In the genomic region with DNA sequence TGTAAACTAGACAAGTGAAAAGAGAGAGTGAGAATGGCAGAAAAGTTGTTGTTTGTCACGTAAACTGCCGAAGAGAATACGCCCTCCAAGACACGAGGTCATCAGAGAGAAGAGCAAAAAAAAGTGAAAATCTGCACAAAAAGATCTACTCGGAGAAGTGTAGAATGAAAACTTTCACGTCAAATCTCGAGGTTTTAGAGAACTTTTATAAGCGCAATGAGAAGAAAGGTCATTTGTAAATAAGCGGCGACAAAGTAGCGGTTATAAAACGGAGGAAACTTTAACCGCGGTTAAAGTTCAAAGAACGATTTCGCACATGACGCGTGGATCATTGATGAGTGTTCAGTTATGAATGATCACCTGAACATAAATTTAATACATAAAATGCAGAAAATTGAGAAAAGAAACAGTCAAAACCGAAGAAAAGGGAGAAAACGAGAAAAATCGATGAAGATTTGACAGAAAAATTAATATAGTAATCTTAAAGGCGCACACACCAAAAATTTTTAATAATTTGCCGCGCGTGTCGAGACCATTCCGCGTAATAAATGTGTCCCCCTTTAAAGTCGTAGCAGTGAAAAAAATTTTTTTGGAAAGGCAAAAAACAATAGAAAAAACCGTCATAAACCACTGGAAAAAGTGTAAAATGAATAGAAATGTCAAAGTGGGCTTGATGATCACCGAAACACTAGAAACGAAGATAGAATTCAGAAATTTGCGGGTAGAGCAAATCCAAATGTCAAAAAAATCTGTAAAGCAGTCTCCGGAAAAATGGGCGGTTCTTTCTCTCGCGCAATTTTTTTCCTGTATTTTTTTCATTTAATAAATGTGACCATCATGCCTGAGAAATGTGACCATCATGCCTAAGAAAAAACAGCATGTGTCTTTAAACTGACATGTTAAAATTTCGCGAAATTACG, we compare ENCODE assay signal across 3 worm cellular contexts.
A peak's percentile ranks its signal among the peaks of the same experiment; 100 is the strongest.
TF ChIP-seq lines count a peak whose summit lies in the region.

No protein-coding gene starts in this region.

TF ChIP-seq in whole organism, L1 larva, 84 proteins besides CTCF, POLR2A, EP300 and RAD21 (continued from another document and continues in another):
- TF ChIP-seq lin-15B (tag; optimal IDR thresholded peaks at IDR 0.05; lab: Kevin White, UChicago) (no peak), unc-62 (GFP tag; optimal IDR thresholded peaks at IDR 0.05; lab: Kevin White, UChicago) (no peak), fkh-4 (tag; optimal IDR thresholded peaks at IDR 0.05; lab: Kevin White, UChicago; ENCODE audit: borderline replicate concordance) (no peak), skn-1 (tag; optimal IDR thresholded peaks at IDR 0.05; lab: Kevin White, UChicago) (no peak), efl-1 (optimal IDR thresholded peaks at IDR 0.05; lab: Kevin White, UChicago) (no peak), efl-1 (GFP tag; optimal IDR thresholded peaks at IDR 0.05 in 1 of 2; lab: Kevin White, UChicago) (peak in 1 of 2 experiments; percentile 86), lin-35 (GFP tag; optimal IDR thresholded peaks at IDR 0.05; lab: Kevin White, UChicago) (peak; percentile 22 to 29), ztf-11 (tag; optimal IDR thresholded peaks at IDR 0.05; lab: Kevin White, UChicago) (no peak), aly-2 (tag; optimal IDR thresholded peaks at IDR 0.05; lab: Kevin White, UChicago) (no peak), mab-9 (GFP tag; IDR thresholded peaks at IDR 0.05; lab: Robert Waterston, UW) (no peak), unc-98 (GFP tag; IDR thresholded peaks at IDR 0.05; lab: Robert Waterston, UW) (no peak), vab-15 (tag; optimal IDR thresholded peaks at IDR 0.05; lab: Kevin White, UChicago) (no peak), Y116A8C.19 (tag; optimal IDR thresholded peaks at IDR 0.05; lab: Kevin White, UChicago; ENCODE audit: borderline replicate concordance) (no peak), fkh-8 (tag; optimal IDR thresholded peaks at IDR 0.05; lab: Kevin White, UChicago) (no peak), nhr-71 (tag; optimal IDR thresholded peaks at IDR 0.05; lab: Kevin White, UChicago) (peak; percentile 73), ama-1 (optimal IDR thresholded peaks at IDR 0.05; lab: Kevin White, UChicago) (peak; percentile 31), ets-5 (GFP tag; IDR thresholded peaks at IDR 0.05; lab: Robert Waterston, UW) (no peak), ztf-4 (tag; optimal IDR thresholded peaks at IDR 0.05; lab: Kevin White, UChicago) (peak; percentile 51), nhr-76 (tag; optimal IDR thresholded peaks at IDR 0.05; lab: Kevin White, UChicago) (no peak), elt-2 (tag; optimal IDR thresholded peaks at IDR 0.05; lab: Kevin White, UChicago) (no peak), snpc-4 (tag; optimal IDR thresholded peaks at IDR 0.05; lab: Kevin White, UChicago) (no peak), ceh-88 (GFP tag; IDR thresholded peaks at IDR 0.05; lab: Robert Waterston, UW) (no peak), lin-14 (GFP tag; optimal IDR thresholded peaks at IDR 0.05; lab: Kevin White, UChicago) (peak; percentile 84), nhr-12 (tag; optimal IDR thresholded peaks at IDR 0.05; lab: Kevin White, UChicago) (no peak), snu-23 (GFP tag; optimal IDR thresholded peaks at IDR 0.05; lab: Kevin White, UChicago) (peak; percentile 61), sup-37 (GFP tag; optimal IDR thresholded peaks at IDR 0.05; lab: Kevin White, UChicago) (no peak), egl-13 (tag; optimal IDR thresholded peaks at IDR 0.05; lab: Kevin White, UChicago) (no peak), lir-3 (tag; optimal IDR thresholded peaks at IDR 0.05; lab: Kevin White, UChicago; ENCODE audit: poor library complexity) (peak; percentile 5), nhr-11 (tag; optimal IDR thresholded peaks at IDR 0.05; lab: Kevin White, UChicago) (no peak), grh-1 (GFP tag; IDR thresholded peaks at IDR 0.05; lab: Robert Waterston, UW) (no peak), mep-1 (tag; optimal IDR thresholded peaks at IDR 0.05; lab: Kevin White, UChicago) (peak; percentile 57), dpl-1 (GFP tag; optimal IDR thresholded peaks at IDR 0.05; lab: Kevin White, UChicago) (no peak), ces-1 (GFP tag; optimal IDR thresholded peaks at IDR 0.05; lab: Kevin White, UChicago) (no peak), mef-2 (tag; optimal IDR thresholded peaks at IDR 0.05; lab: Kevin White, UChicago) (no peak), hlh-4 (tag; optimal IDR thresholded peaks at IDR 0.05; lab: Kevin White, UChicago) (no peak), egl-27 (tag; optimal IDR thresholded peaks at IDR 0.05; lab: Kevin White, UChicago) (no peak), zip-4 (GFP tag; optimal IDR thresholded peaks at IDR 0.05; lab: Kevin White, UChicago) (no peak), ceh-90 (tag; optimal IDR thresholded peaks at IDR 0.05; lab: Kevin White, UChicago) (no peak), efl-3 (GFP tag; optimal IDR thresholded peaks at IDR 0.05; lab: Kevin White, UChicago) (no peak), elt-3 (tag; optimal IDR thresholded peaks at IDR 0.05; lab: Kevin White, UChicago) (peak in 2 of 6 experiments; percentile 55 to 72), tbx-2 (tag; optimal IDR thresholded peaks at IDR 0.05; lab: Kevin White, UChicago) (peak; percentile 27)

TF ChIP-seq in whole organism, L2 larva, 48 proteins besides CTCF, POLR2A, EP300 and RAD21 (continued from another document):
- TF ChIP-seq nhr-77 (tag; optimal IDR thresholded peaks at IDR 0.05; lab: Kevin White, UChicago) (no peak), ztf-11 (tag; optimal IDR thresholded peaks at IDR 0.05; lab: Kevin White, UChicago) (no peak), lin-11 (tag; optimal IDR thresholded peaks at IDR 0.05; lab: Kevin White, UChicago) (no peak), lin-39 (tag; optimal IDR thresholded peaks at IDR 0.05; lab: Kevin White, UChicago) (no peak), crh-2 (tag; optimal IDR thresholded peaks at IDR 0.05; lab: Kevin White, UChicago) (peak; percentile 81), nhr-237 (tag; optimal IDR thresholded peaks at IDR 0.05; lab: Kevin White, UChicago) (no peak), unc-62 (GFP tag; optimal IDR thresholded peaks at IDR 0.05; lab: Kevin White, UChicago) (no peak), nhr-12 (tag; optimal IDR thresholded peaks at IDR 0.05; lab: Kevin White, UChicago) (no peak), unc-55 (GFP tag; optimal IDR thresholded peaks at IDR 0.05; lab: Kevin White, UChicago) (no peak)
TF ChIP-seq in whole organism, L2 larva: peak in this region for 16.

TF ChIP-seq in whole organism, young adult, 124 proteins besides CTCF, POLR2A, EP300 and RAD21 (continued from another document):
- TF ChIP-seq F57A8.1 (GFP tag; optimal IDR thresholded peaks at IDR 0.05; lab: Kevin White, UChicago): no peak
- no peak for TF ChIP-seq tbx-9 (tag; optimal IDR thresholded peaks at IDR 0.05; lab: Kevin White, UChicago; ENCODE audit: borderline replicate concordance)
- TF ChIP-seq aptf-2 (GFP tag; conservative IDR thresholded peaks at IDR 0.05; lab: Robert Waterston, UW): no peak
- no peak for TF ChIP-seq sptf-2 (GFP tag; optimal IDR thresholded peaks at IDR 0.05; lab: Kevin White, UChicago)
- no peak for TF ChIP-seq lsy-27 (tag; optimal IDR thresholded peaks at IDR 0.05; lab: Kevin White, UChicago; ENCODE audit: borderline replicate concordance, insufficient read depth)
- TF ChIP-seq cebp-1 (GFP tag; IDR thresholded peaks at IDR 0.05; lab: Robert Waterston, UW): no peak
- no peak for TF ChIP-seq cebp-1 (tag; optimal IDR thresholded peaks at IDR 0.05; lab: Kevin White, UChicago)
- TF ChIP-seq atf-7 (tag; optimal IDR thresholded peaks at IDR 0.05; lab: Kevin White, UChicago): no peak
- TF ChIP-seq lag-1 (GFP tag; IDR thresholded peaks at IDR 0.05; lab: Robert Waterston, UW): no peak
- TF ChIP-seq madf-3 (GFP tag; IDR thresholded peaks at IDR 0.05; lab: Robert Waterston, UW): no peak
- no peak for TF ChIP-seq zfh-2 (GFP tag; conservative IDR thresholded peaks at IDR 0.05; lab: Robert Waterston, UW)
- TF ChIP-seq tbp1 (GFP tag; optimal IDR thresholded peaks at IDR 0.05; lab: Kevin White, UChicago): no peak
- TF ChIP-seq akir-1 (GFP tag; optimal IDR thresholded peaks at IDR 0.05; lab: Kevin White, UChicago): no peak
- TF ChIP-seq F37B4.10 (GFP tag; IDR thresholded peaks at IDR 0.05; lab: Robert Waterston, UW): no peak
- no peak for TF ChIP-seq ztf-6 (GFP tag; IDR thresholded peaks at IDR 0.05; lab: Robert Waterston, UW)
- no peak for TF ChIP-seq Y95B8A.8 (GFP tag; IDR thresholded peaks at IDR 0.05; lab: Robert Waterston, UW)
- peak; percentile 1 for TF ChIP-seq ztf-26 (tag; optimal IDR thresholded peaks at IDR 0.05; lab: Kevin White, UChicago)
- no peak for TF ChIP-seq nhr-27 (tag; optimal IDR thresholded peaks at IDR 0.05; lab: Kevin White, UChicago)
- TF ChIP-seq ztf-18 (tag; optimal IDR thresholded peaks at IDR 0.05; lab: Kevin White, UChicago): no peak
- no peak for TF ChIP-seq F39B2.1 (GFP tag; IDR thresholded peaks at IDR 0.05; lab: Robert Waterston, UW)
